Fruit fly (Drosophila melanogaster) S2 (cell line): Measurements from ENCODE around the gene CkIIalpha-i1.

Experiments
- CG8478 ChIP-seq: fragments of >200 bp; optimal IDR thresholded peaks from 2 replicates; lab custom pipeline; 2018
- CTCF ChIP-seq, 2 experiments: fragments of >200 bp; optimal IDR thresholded peaks; 2 replicates each; lab custom pipeline; 2018

CkIIalpha-i1 gene

DNA sequence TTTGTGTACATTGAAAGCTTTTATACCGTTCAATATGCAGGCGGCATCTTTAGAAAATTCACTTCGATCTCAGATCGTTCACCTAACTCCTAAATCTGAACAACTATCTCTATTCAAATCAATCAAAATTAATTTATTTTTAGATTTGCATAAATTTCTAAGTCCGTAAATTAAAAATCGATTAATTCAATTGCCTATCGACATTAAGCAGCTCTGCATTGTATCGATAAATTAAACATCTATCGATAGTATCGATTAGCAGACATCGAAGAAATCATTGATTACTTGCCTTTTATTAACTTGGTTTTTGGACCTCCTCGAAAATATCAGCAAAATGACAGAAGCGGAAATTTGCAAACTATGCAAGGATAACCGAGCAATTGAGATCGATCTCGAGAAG is at the start of gene CkIIalpha-i1:
CkIIalpha-i1 (plus strand) TSS at position 266 of the 400 bp plus-strand sequence.
- TF ChIP-seq CG8478 (no peak), CTCF (optimal IDR thresholded peaks at IDR 0.05; lab: Kevin White, UChicago) (no peak)

DNA sequence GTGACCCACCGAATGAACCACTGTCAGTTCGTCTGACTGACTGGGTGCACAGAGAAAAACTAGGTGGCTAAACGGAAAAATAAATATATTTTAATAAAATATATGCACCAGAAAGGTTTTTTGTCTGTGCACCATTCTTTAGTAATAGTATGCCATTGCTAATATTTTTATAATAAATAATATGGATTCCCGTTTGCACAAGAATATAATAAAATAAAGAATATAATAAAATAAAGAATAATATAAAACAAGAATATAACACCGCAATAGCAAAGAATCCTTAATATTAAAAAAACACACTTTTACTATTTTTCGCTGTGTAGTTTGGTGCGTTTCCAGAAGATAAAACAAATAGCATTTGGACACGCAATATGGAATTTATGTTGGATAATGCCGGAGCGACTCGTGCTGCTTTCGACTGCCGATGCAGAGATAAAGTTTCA is 47.8 kb upstream of the CkIIalpha-i1 start:
- TF ChIP-seq CTCF (optimal IDR thresholded peaks at IDR 0.05; lab: Kevin White, UChicago), result no peak
- TF ChIP-seq CG8478, result no peak

DNA sequence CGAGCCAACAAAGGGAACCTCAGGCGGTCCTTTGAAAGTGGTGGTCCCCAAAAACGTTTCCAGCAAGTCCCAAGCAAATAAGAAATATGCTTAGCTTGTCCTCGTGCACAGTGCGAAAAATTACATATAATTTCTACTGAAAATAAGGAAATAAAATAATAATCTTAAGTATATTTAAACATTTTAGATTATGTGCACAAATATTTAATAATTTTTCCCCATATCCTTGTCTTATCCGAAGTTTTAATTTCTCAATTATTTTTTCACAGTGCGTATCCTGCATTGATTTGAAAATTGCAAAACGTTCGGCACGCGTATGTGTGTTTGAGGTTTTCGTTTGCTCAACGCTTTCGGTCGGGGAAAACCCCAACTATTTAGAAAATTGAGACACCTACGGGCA is 45.2 kb upstream of the CkIIalpha-i1 start:
- TF ChIP-seq CG8478 (no peak), CTCF (optimal IDR thresholded peaks at IDR 0.05; lab: Kevin White, UChicago) (no peak)

DNA sequence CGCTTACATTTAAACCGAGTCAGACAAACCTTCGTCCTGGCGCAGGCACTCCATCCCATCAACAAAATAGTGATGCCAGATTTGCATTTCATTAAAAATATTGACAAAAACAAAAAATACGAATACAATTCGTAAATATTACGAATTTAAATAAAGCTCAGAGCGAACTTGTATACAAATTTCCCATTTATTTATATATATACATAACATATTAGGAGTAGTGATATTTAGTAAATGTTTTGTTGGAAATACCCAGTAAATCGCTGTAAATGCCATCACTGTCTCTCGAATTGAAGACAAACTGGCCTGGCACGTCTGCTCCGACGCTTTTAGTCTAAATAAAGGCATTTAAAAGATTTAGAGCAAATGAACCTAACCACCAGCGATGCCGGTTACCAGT is 44.5 kb upstream of the CkIIalpha-i1 start:
- TF ChIP-seq CG8478 (no peak), CTCF (optimal IDR thresholded peaks at IDR 0.05; lab: Kevin White, UChicago) (no peak)

DNA sequence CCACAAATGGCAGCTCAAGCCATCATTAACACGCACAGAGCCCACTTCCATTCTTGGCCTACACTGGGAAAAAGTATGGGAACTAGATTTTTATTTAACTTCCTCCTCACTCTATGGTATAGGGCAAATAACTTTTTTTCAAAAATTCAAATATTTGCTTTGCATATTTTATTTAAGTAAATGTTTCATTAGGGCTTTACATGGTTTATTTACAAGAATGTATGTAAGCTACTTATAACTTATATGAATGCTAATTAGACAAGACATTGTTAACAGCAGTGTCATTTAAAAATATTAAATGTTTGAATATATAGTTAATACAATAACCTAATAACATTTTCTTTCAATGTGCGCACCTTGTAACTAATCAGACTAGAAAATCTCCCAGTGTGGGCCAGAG is 41.3 kb upstream of the CkIIalpha-i1 start:
- no peak for TF ChIP-seq CG8478
- no peak for TF ChIP-seq CTCF (optimal IDR thresholded peaks at IDR 0.05; lab: Kevin White, UChicago)

DNA sequence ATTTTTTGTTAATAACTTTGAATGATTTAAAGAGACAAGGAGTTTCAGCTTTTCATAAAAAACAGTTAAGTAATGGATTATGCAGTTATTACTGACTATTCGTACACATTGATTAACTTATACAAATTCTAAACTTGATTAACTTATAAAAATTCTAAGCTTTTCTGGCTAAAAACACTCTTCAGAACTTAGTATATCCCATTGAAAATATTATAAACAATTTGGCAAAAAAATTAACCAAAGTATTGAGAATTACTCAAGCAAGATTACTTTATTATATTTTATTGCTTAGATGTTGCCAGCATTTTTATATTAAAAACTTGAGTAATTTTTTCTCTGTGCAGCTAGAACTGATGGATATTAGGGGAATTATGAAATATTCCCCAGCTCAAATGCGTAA is 39.4 kb upstream of the CkIIalpha-i1 start:
- TF ChIP-seq CTCF (optimal IDR thresholded peaks at IDR 0.05; lab: Kevin White, UChicago), result no peak
- TF ChIP-seq CG8478, result no peak

DNA sequence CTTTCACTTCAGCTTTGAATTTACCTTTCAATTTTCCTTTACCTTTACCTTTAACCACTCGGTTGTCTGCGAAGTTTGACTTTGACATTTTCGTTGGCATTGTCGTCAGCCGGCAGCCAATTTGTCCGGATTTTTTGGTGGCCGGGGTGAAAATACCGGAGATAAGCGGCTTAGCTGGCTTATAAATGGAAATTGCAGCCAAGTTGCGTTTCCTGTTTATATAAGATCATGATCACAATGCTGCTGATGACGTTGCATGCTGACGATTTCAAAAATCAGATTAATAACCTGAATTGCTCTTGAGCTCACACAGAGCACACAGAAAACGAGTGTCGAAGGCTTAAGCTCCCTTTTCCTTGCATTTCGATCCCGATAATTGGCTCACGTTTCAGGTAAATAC is 38.9 kb upstream of the CkIIalpha-i1 start:
- TF ChIP-seq CG8478 (no peak), CTCF (optimal IDR thresholded peaks at IDR 0.05; lab: Kevin White, UChicago) (no peak)

DNA sequence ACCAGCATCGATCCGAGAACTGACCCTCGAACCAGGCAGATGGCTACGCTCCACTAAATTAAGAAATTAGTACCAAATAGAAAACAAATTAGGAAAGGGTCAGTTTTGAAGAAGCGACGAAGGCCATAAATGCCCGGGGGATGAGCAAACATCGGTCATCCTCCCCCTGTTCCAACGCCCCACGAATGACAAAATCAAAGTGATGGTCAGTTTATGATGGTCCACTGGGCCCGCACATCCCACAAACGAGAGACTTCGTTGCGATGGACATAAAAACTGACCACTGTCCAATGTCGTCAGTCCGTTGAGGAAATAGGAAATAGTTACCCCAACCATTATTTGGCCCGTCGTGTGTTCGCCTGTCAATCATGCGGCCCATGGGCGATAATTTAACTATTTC is 37.8 kb upstream of the CkIIalpha-i1 start:
- TF ChIP-seq CG8478 (no peak), CTCF (optimal IDR thresholded peaks at IDR 0.05; lab: Kevin White, UChicago) (no peak)

DNA sequence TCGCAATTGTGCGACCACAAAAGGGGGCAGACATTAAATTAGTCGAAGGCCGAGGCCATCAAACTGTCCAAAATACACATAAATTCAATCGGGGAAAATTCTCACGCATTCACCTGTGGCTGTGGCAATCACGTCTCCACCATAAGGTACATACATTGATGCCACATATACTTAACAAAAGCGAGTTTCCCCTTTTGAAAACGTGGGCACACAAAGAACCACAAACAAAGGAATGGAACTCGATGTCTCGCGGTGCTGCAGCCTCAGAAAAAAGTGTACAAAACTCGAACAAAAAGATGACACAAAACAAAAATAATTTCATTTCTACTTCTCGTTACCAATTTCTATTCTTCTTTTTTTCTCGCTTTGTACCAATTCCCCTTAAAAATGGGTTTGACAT is 31.4 kb upstream of the CkIIalpha-i1 start:
- TF ChIP-seq CTCF (optimal IDR thresholded peaks at IDR 0.05; lab: Kevin White, UChicago), result no peak
- TF ChIP-seq CG8478, result no peak

DNA sequence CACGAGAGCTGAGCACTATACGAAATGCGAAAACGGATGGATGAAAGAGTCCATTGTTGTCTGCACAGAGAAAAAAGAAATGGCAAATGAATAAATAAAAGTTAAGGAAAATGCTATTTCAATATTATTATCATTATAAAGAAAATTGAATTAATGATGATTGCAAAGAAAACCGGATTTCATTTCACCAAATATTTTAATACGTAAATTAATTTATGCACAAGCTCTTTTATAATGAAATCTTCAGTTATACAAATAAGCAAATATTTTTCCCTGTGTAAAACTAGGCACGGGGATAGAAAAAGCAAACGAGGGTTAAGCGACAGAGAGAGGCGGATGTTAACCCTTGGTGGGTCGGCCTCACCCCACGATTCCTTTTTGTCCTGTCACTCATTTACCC is 29.4 kb upstream of the CkIIalpha-i1 start:
- TF ChIP-seq CG8478 (no peak), CTCF (optimal IDR thresholded peaks at IDR 0.05; lab: Kevin White, UChicago) (no peak)

DNA sequence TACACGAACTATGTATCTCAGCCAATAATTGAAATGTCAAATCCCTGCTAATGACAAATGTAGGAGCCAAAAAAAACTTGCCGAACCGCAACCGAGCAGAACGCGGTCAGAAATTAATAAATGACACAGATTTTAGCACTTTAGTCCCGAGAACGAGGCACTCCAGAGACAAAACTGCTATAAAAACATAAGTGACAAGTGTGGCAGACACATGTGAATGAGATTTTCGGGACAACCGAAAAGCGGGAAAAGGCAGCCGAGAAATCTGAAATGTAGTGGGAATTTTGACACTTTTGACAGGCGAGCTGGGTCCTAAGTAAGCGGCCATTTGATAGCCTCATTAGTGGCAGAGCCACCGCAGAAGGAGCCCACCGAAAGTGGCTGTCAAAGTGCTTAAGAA is 25.7 kb upstream of the CkIIalpha-i1 start:
- no peak for TF ChIP-seq CG8478
- TF ChIP-seq CTCF (optimal IDR thresholded peaks at IDR 0.05; lab: Kevin White, UChicago), result no peak

DNA sequence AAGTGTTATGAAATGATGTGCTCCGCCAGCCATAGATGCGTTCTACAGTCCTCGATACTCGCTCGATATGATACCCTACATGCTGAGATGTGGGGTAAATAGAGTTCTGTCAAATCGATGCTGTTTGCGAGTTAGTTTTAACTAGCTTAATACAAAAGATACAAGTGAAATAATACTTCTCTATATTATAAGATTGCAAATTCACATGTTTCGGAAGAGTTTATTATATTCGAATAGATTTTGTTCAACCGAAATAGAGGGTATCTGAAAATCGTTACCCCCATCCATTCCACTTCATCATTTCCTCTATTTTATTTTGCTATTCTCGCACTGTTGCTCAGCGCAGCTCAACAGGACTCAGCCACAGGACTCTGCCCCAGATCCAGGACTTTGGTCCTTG is 22.5 kb upstream of the CkIIalpha-i1 start:
- TF ChIP-seq CG8478 (no peak), CTCF (optimal IDR thresholded peaks at IDR 0.05; lab: Kevin White, UChicago) (no peak)

DNA sequence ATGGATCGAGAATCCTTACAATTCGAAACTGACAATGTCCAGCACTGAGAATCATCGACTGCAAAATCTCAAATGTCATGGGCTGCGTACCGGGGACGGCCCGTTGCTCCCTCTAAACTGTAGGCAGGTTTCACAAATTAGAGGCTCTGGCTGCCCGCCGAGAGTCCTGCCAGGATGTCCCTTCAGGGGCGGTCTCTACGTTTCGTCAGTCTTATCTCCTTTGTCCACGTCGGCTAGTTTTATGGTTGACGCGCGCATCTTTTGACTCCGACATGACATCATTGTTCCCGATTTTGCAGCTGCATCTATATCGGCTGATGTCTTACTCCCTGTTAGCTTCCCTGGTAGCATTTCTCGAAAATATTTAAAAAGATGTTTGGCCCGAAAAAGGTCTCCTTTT is 14.7 kb upstream of the CkIIalpha-i1 start:
- no peak for TF ChIP-seq CG8478
- no peak for TF ChIP-seq CTCF (optimal IDR thresholded peaks at IDR 0.05; lab: Kevin White, UChicago)

DNA sequence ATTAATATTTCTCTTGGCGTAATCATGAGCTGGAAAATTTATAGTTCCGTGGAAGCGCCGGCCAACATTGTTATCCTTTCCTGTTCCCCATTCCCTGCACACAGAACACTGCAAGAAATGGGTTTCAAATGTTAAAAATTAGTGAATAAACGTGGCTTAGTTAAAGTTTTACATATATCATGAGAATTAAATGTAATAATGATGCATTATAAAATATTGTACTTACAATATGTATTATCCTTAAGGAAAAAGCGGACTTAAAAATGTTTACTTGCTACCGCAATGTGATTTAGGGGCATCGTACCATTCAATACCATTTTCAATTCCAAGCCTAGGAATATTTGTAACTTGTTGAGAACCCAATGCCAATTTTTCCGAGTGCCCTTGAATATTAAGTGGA is 14.1 kb upstream of the CkIIalpha-i1 start:
- TF ChIP-seq CG8478 (no peak), CTCF (optimal IDR thresholded peaks at IDR 0.05; lab: Kevin White, UChicago) (no peak)

DNA sequence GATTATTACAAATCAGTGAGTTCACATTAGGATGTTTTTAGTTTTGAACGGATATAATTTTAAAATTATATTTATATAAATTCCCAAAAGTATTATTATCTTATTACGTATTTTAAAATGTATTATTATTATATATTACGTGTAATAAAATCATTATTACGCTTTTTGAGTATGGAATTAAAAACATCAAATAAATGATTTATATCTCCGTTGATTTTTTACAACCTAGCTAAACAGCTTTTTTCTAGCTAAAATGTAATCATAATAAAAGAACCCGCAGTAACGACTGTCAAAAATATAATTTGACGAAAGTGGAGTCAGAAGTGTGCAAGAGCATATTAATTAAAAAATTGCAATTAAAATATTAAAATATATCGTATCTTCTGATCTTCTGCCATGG is 8.8 kb upstream of the CkIIalpha-i1 start, which contains the start of gene CG6244:
CG6244 (plus strand) TSS at position 301 of the 400 bp plus-strand sequence.
- no peak for TF ChIP-seq CTCF (optimal IDR thresholded peaks at IDR 0.05; lab: Kevin White, UChicago)
- TF ChIP-seq CG8478, result no peak

DNA sequence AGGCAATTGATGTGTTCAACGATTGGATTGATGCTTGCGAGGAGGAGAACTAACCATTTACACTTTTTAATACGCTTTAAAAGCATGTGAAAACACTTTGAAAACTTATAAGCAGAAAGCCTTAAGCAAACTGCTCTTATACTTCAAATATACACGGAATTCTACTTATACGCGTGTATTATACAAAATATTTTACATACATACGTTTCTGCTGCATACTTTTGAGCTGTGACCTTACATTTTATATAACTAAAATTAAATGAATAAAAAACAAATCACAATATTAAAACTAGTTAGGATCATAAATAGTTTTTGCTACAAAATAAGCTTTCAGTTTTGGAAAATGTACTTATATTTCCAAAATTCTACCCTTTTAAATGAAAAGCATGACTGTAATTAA is 8.1 kb upstream of the CkIIalpha-i1 start:
- TF ChIP-seq CTCF (optimal IDR thresholded peaks at IDR 0.05; lab: Kevin White, UChicago) (no peak), CG8478 (no peak)

DNA sequence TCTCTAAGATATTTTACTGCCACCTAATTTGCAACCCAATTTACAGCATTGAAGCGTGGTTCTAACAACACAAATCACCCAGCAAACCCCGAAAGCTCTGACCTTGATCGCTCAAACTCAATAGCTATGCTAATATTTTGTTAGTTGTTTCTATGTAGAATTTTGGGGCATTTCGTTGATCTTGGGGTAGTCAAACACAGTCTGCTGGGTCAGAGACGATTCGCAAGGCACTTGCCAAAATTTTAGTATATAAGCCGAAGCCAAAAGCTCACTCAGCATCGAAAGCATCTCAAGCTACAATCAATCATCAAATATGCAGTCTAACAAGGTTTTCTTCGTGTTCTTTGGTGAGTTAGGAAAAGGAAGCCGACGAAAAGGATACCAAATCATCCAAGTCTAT is 7.6 kb upstream of the CkIIalpha-i1 start, which contains the start of gene CG13445:
CG13445 (plus strand) TSS at position 301 of the 400 bp plus-strand sequence.
- TF ChIP-seq CTCF (optimal IDR thresholded peaks at IDR 0.05; lab: Kevin White, UChicago) (no peak), CG8478 (no peak)

DNA sequence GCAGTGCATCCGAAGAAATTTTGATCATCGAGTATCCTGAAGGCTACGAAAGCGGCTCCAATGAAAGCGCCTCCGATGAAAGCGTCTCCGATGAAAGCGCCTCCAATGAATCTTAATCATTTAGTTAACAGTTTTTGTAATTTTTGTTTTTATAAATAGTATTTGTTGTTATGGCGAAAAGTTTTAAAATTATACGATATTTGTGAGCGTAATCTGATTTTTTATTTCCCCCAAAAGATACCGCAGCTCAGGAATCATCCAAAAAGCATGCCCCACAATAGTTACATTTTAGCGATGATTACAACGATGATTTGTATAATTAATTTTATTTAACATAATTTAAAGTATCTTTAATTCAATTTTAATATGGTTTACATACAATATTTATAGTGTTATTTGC is 7.0 kb upstream of the CkIIalpha-i1 start:
- TF ChIP-seq CTCF (optimal IDR thresholded peaks at IDR 0.05; lab: Kevin White, UChicago) (no peak), CG8478 (no peak)
